Fruit fly (Drosophila melanogaster): Measurements from ENCODE around the gene Ect3.

dm6 chr3R:12005417-12005816 is 6.3 kb downstream of the Ect3 start, which contains the start of gene Tk:
- no peak for TF ChIP-seq Eip93F (GFP tag; optimal IDR thresholded peaks at IDR 0.05)
- no peak for TF ChIP-seq fkh (GFP tag; optimal IDR thresholded peaks at IDR 0.05)
- no peak for TF ChIP-seq Lpt (GFP tag; optimal IDR thresholded peaks at IDR 0.05)
- no peak for TF ChIP-seq Sox102F (GFP tag; optimal IDR thresholded peaks at IDR 0.05)
- no peak for TF ChIP-seq CG10631 (GFP tag; optimal IDR thresholded peaks at IDR 0.05)
- TF ChIP-seq CG11902 (GFP tag; optimal IDR thresholded peaks at IDR 0.05) = no peak
- TF ChIP-seq CG16779 (tag; optimal IDR thresholded peaks at IDR 0.05) = no peak
- no peak for TF ChIP-seq eg (GFP tag; IDR thresholded peaks at IDR 0.05)
- no peak for TF ChIP-seq CG6854 (GFP tag; optimal IDR thresholded peaks at IDR 0.05)
- TF ChIP-seq Hr4 (GFP tag; optimal IDR thresholded peaks at IDR 0.05) = no peak
- TF ChIP-seq Eip78C (GFP tag) = no peak
- TF ChIP-seq Gug (GFP tag; IDR thresholded peaks at IDR 0.05) = no peak

All from whole organism, prepupa.